Worm (Caenorhabditis elegans): ENCODE results near the gene ins-7.

- TF ChIP-seq ztf-29 (GFP tag; IDR thresholded peaks at IDR 0.05) = no peak
- TF ChIP-seq flt-1 (GFP tag; IDR thresholded peaks at IDR 0.05) = no peak
- TF ChIP-seq tab-1 (GFP tag; IDR thresholded peaks at IDR 0.05) = no peak
- TF ChIP-seq klf-2 (GFP tag; conservative IDR thresholded peaks at IDR 0.05) = no peak
- no peak for TF ChIP-seq ztf-23 (GFP tag; IDR thresholded peaks at IDR 0.05)
- no peak for TF ChIP-seq T22C8.4 (GFP tag; IDR thresholded peaks at IDR 0.05)
- no peak for TF ChIP-seq med-1 (GFP tag; optimal IDR thresholded peaks at IDR 0.05; ENCODE audit: insufficient read depth)
Measured at ce11 chrIV:9651234-9651633, 31.4 kb downstream of the ins-7 start, which contains the start of gene chca-1.
